Worm (Caenorhabditis elegans) whole organism, early embryonic: ENCODE results near the gene F58A6.2.

ENCODE experiments used
- B0310.2 ChIP-seq: sonication (generic microtip); optimal IDR thresholded peaks from 2 replicates; lab custom pipeline; 2016; ENCODE audit warnings: mild to moderate bottlenecking, missing genetic modification characterization, missing compliant biosample characterization
- aly-1 ChIP-seq: sonication (generic microtip); optimal IDR thresholded peaks from 2 replicates; lab custom pipeline; 2016; ENCODE audit warnings: missing genetic modification characterization, missing compliant biosample characterization
- ama-1 ChIP-seq: fragments of 150-350 bp; optimal IDR thresholded peaks from 2 replicates; lab custom pipeline; 2014
- ceh-13 ChIP-seq: fragments of 200-800 bp; sonication (Bioruptor generic); optimal IDR thresholded peaks from 2 replicates; lab custom pipeline; 2018; ENCODE audit warnings: mild to moderate bottlenecking, missing genetic modification characterization, missing compliant biosample characterization
- ceh-36 ChIP-seq: sonication (generic microtip); optimal IDR thresholded peaks from 2 replicates; lab custom pipeline; 2016; ENCODE audit warnings: missing genetic modification characterization, inconsistent platforms, missing compliant biosample characterization
- ets-7 ChIP-seq: sonication (generic microtip); optimal IDR thresholded peaks from 2 replicates; lab custom pipeline; 2016; ENCODE audit warnings: missing genotype, missing genetic modification characterization, missing compliant biosample characterization
- flt-1 ChIP-seq: fragments of 200-800 bp; sonication (Bioruptor generic); IDR thresholded peaks from 2 replicates; pipeline ENCODE4 v1.3.6; 2022; ENCODE audit warnings: missing genetic modification characterization, missing compliant biosample characterization
- hnd-1 ChIP-seq: sonication (generic microtip); optimal IDR thresholded peaks from 2 replicates; lab custom pipeline; 2016; ENCODE audit warnings: missing genetic modification characterization, missing compliant biosample characterization
- pes-1 ChIP-seq: fragments of 200-800 bp; sonication (Bioruptor generic); IDR thresholded peaks from 2 replicates; pipeline ENCODE4 v1.3.6; 2022; ENCODE audit warnings: missing genetic modification reagents, missing genetic modification characterization, missing compliant biosample characterization
- scrt-1 ChIP-seq: fragments of 200-800 bp; sonication (Bioruptor generic); IDR thresholded peaks from 2 replicates; pipeline ENCODE4 v1.3.6; 2022; ENCODE audit warnings: missing genetic modification characterization, missing compliant biosample characterization
- sea-1 ChIP-seq: fragments of 200-800 bp; sonication (Bioruptor generic); conservative IDR thresholded peaks from 2 replicates; pipeline ENCODE4 v1.3.6; 2022; ENCODE audit warnings: missing genetic modification characterization, missing compliant biosample characterization
- tbx-11 ChIP-seq: fragments of 200-800 bp; sonication (Bioruptor generic); IDR thresholded peaks from 2 replicates; pipeline ENCODE4 v1.3.6; 2022; ENCODE audit warnings: missing genetic modification characterization, missing compliant biosample characterization
- tbx-37 ChIP-seq: fragments of 200-800 bp; sonication (Bioruptor generic); conservative IDR thresholded peaks from 2 replicates; pipeline ENCODE4 v1.3.6; 2022; ENCODE audit warnings: missing genetic modification reagents, missing genetic modification characterization, missing compliant biosample characterization
- tra-4 ChIP-seq: sonication (generic microtip); optimal IDR thresholded peaks from 2 replicates; lab custom pipeline; 2017; ENCODE audit warnings: missing genetic modification characterization, missing compliant biosample characterization

- TF ChIP-seq scrt-1 (GFP tag; lab: Robert Waterston, UW): no peak
- no peak for TF ChIP-seq ama-1
- TF ChIP-seq B0310.2 (tag; lab: Kevin White, UChicago): no peak
- no peak for TF ChIP-seq aly-1 (tag; lab: Kevin White, UChicago)
- TF ChIP-seq hnd-1 (tag; lab: Kevin White, UChicago): no peak
- TF ChIP-seq tra-4 (tag; lab: Kevin White, UChicago): no peak
- TF ChIP-seq tbx-11 (GFP tag; lab: Robert Waterston, UW): no peak
- no peak for TF ChIP-seq flt-1 (GFP tag; lab: Robert Waterston, UW)
- TF ChIP-seq ets-7: no peak
- TF ChIP-seq tbx-37 (GFP tag; lab: Robert Waterston, UW): no peak
- no peak for TF ChIP-seq ceh-36 (tag; lab: Kevin White, UChicago)
- no peak for TF ChIP-seq ceh-13 (GFP tag; lab: Kevin White, UChicago)
- no peak for TF ChIP-seq sea-1 (GFP tag; lab: Robert Waterston, UW)
- no peak for TF ChIP-seq pes-1 (GFP tag; lab: Robert Waterston, UW)
Measured at ce11 chrII:5186870-5187269, 50.4 kb downstream of the F58A6.2 start.
